Fruit fly (Drosophila melanogaster): ENCODE data around the gene Odj.

Gene Odj

DNA sequence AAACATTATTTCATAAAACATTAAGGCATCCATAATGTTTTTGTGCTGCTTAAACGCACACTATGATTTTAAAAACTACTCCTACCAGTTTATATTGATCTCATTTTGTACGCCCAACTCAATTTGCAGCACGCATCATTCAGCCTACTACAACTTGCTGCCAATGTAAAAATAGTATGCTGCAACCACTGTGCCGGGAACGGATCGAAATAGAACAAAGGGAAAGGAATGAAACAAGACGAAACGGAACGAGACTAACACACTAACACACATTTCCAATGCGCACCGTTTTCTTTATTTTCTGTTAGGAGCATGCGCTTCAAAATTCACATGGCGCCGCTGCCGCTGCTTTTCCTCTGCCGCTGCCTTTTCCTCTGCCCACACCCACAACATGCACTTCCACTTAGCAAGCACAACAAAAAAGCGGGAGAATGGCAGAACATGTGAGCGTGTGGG lies 32.0 kb downstream of the Odj start (continued):
- peak; percentile 9 for TF ChIP-seq CG18476 (GFP tag; optimal IDR thresholded peaks at IDR 0.05)
- peak; percentile 15 for TF ChIP-seq CG15514 (GFP tag; optimal IDR thresholded peaks at IDR 0.05)
- no peak for TF ChIP-seq Dll (GFP tag; IDR thresholded peaks at IDR 0.05; ENCODE audit: partially characterized antibody)
- no peak for TF ChIP-seq gro (GFP tag; optimal IDR thresholded peaks at IDR 0.05)
- TF ChIP-seq CG17361 (GFP tag; IDR thresholded peaks at IDR 0.05) = no peak
- no peak for TF ChIP-seq Poxn (GFP tag; IDR thresholded peaks at IDR 0.05)
- TF ChIP-seq slp2 (GFP tag; optimal IDR thresholded peaks at IDR 0.05) = no peak
- TF ChIP-seq esg (GFP tag; conservative IDR thresholded peaks at IDR 0.05) = 0 out of 2 replicates have a peak, but pooled peaks have one; percentile 12
- TF ChIP-seq grau (tag; optimal IDR thresholded peaks at IDR 0.05) = peak; percentile 21
- peak in 1 of 2 experiments; percentile 40 for TF ChIP-seq Hr51 (GFP tag; optimal IDR thresholded peaks at IDR 0.05)
- peak; percentile 29 for TF ChIP-seq CG7839 (tag; optimal IDR thresholded peaks at IDR 0.05)
- peak; percentile 39 for TF ChIP-seq Antp (GFP tag; optimal IDR thresholded peaks at IDR 0.05)
- no peak for TF ChIP-seq Ssrp (tag; optimal IDR thresholded peaks at IDR 0.05)
- no peak for TF ChIP-seq sim (GFP tag; IDR thresholded peaks at IDR 0.05)
- TF ChIP-seq CG32532 (GFP tag; IDR thresholded peaks at IDR 0.05) = no peak
- TF ChIP-seq Sry-β (GFP tag; optimal IDR thresholded peaks at IDR 0.05) = no peak
- TF ChIP-seq Awh (GFP tag; IDR thresholded peaks at IDR 0.05) = no peak
- TF ChIP-seq CG10274 (GFP tag; optimal IDR thresholded peaks at IDR 0.05) = no peak
- no peak for TF ChIP-seq yki (optimal IDR thresholded peaks at IDR 0.05)
- TF ChIP-seq dmrt99B (tag; optimal IDR thresholded peaks at IDR 0.05) = peak; percentile 33
- no peak for TF ChIP-seq Dp (GFP tag; optimal IDR thresholded peaks at IDR 0.05)
- no peak for TF ChIP-seq gt (GFP tag; IDR thresholded peaks at IDR 0.05)
- peak; percentile 30 for TF ChIP-seq CG13424 (tag; optimal IDR thresholded peaks at IDR 0.05)
- TF ChIP-seq CoRest (tag; optimal IDR thresholded peaks at IDR 0.05) = peak; percentile 15
- no peak for TF ChIP-seq pan (optimal IDR thresholded peaks at IDR 0.05)
- TF ChIP-seq pan (GFP tag; optimal IDR thresholded peaks at IDR 0.05 in 1 of 2, IDR thresholded peaks at IDR 0.05 in 1 of 2) = peak in 1 of 2 experiments; percentile 63
- TF ChIP-seq CG16863 (GFP tag; optimal IDR thresholded peaks at IDR 0.05) = no peak
- TF ChIP-seq tx (GFP tag; optimal IDR thresholded peaks at IDR 0.05) = no peak
- peak; percentile 54; the same call in 1 of the 3 replicates for TF ChIP-seq ci (GFP tag; IDR thresholded peaks at IDR 0.05)
- peak; percentile 7 for TF ChIP-seq unpg (GFP tag; optimal IDR thresholded peaks at IDR 0.05)
- TF ChIP-seq sr (GFP tag; IDR thresholded peaks at IDR 0.05) = peak; percentile 55; the same call in 1 of the 3 replicates
- TF ChIP-seq chinmo (GFP tag; IDR thresholded peaks at IDR 0.05; ENCODE audit: partially characterized antibody) = peak; percentile 77; the same call in 2 of the 4 replicates
- TF ChIP-seq CG14441 (GFP tag; IDR thresholded peaks at IDR 0.05) = peak; percentile 33; the same call in 1 of the 2 replicates
- peak; percentile 69 for TF ChIP-seq CG2120 (GFP tag; optimal IDR thresholded peaks at IDR 0.05)
- no peak for TF ChIP-seq CG14014 (GFP tag; IDR thresholded peaks at IDR 0.05)
- TF ChIP-seq sisA (GFP tag; IDR thresholded peaks at IDR 0.05) = 0 out of 2 replicates have a peak, but pooled peaks have one; percentile 10
- TF ChIP-seq Hr39 (optimal IDR thresholded peaks at IDR 0.05) = no peak
- TF ChIP-seq Neu2 (GFP tag; optimal IDR thresholded peaks at IDR 0.05; ENCODE audit: borderline replicate concordance) = no peak
- no peak for TF ChIP-seq C15 (GFP tag; IDR thresholded peaks at IDR 0.05)
- no peak for TF ChIP-seq CG17186 (GFP tag; optimal IDR thresholded peaks at IDR 0.05)
- no peak for TF ChIP-seq CG4730 (GFP tag; IDR thresholded peaks at IDR 0.05)
- no peak for TF ChIP-seq Dbx (GFP tag; IDR thresholded peaks at IDR 0.05)
- TF ChIP-seq trem (tag; optimal IDR thresholded peaks at IDR 0.05) = no peak
- TF ChIP-seq CG11504 (tag; optimal IDR thresholded peaks at IDR 0.05) = peak; percentile 48
- no peak for TF ChIP-seq CG4404 (GFP tag; IDR thresholded peaks at IDR 0.05)
- TF ChIP-seq toy (GFP tag; IDR thresholded peaks at IDR 0.05) = no peak
- TF ChIP-seq nau (GFP tag; optimal IDR thresholded peaks at IDR 0.05) = no peak
- peak; percentile 15 for TF ChIP-seq CG18262 (tag; optimal IDR thresholded peaks at IDR 0.05)
- no peak for TF ChIP-seq Stat92E (GFP tag; optimal IDR thresholded peaks at IDR 0.05)
- TF ChIP-seq CG11723 (GFP tag; optimal IDR thresholded peaks at IDR 0.05) = no peak
- TF ChIP-seq usp (GFP tag; optimal IDR thresholded peaks at IDR 0.05) = no peak
